Fruit fly (Drosophila melanogaster) whole organism, prepupa: ENCODE measurements around the gene Vps39.

Experiments
- Blimp-1 ChIP-seq: fragments of 200-800 bp; sonication (Bioruptor generic); optimal IDR thresholded peaks from 3 replicates; lab custom pipeline; 2017; ENCODE audit warnings: missing biosample characterization, missing genetic modification characterization, mild to moderate bottlenecking, moderate library complexity, missing genetic modification reagents
- CG15336 ChIP-seq: fragments of 200-800 bp; sonication (Bioruptor generic); IDR thresholded peaks from 2 replicates; pipeline ENCODE4 v1.3.6; 2022; ENCODE audit warnings: missing biosample characterization, missing genetic modification characterization
- CG32006 ChIP-seq: fragments of 200-800 bp; sonication (Bioruptor generic); optimal IDR thresholded peaks from 3 replicates; lab custom pipeline; 2017; ENCODE audit warnings: missing biosample characterization, mild to moderate bottlenecking, missing genetic modification characterization
- CG3919 ChIP-seq: fragments of 200-800 bp; sonication (Bioruptor generic); optimal IDR thresholded peaks from 3 replicates; lab custom pipeline; 2016; ENCODE audit warnings: missing biosample characterization, missing genetic modification characterization
- Eip75B ChIP-seq: fragments of 200-800 bp; sonication (Bioruptor generic); optimal IDR thresholded peaks from 3 replicates; lab custom pipeline; 2016; ENCODE audit warnings: missing biosample characterization, missing genetic modification characterization
- Ets21C ChIP-seq: fragments of 200-800 bp; sonication (Bioruptor generic); optimal IDR thresholded peaks from 3 replicates; lab custom pipeline; 2016; ENCODE audit warnings: missing biosample characterization, missing genetic modification characterization
- Lpt ChIP-seq: fragments of 200-800 bp; sonication (Bioruptor generic); optimal IDR thresholded peaks from 3 replicates; lab custom pipeline; 2016; ENCODE audit warnings: missing biosample characterization, missing genetic modification characterization
- Sox102F ChIP-seq: fragments of 200-800 bp; sonication (Bioruptor generic); optimal IDR thresholded peaks from 2 replicates; lab custom pipeline; 2016; ENCODE audit warnings: missing biosample characterization, mild to moderate bottlenecking, missing genetic modification characterization
- esn ChIP-seq: fragments of 200-800 bp; sonication (Bioruptor generic); optimal IDR thresholded peaks from 2 replicates; lab custom pipeline; 2016; ENCODE audit warnings: missing biosample characterization, mild to moderate bottlenecking, missing genetic modification characterization, moderate library complexity

DNA sequence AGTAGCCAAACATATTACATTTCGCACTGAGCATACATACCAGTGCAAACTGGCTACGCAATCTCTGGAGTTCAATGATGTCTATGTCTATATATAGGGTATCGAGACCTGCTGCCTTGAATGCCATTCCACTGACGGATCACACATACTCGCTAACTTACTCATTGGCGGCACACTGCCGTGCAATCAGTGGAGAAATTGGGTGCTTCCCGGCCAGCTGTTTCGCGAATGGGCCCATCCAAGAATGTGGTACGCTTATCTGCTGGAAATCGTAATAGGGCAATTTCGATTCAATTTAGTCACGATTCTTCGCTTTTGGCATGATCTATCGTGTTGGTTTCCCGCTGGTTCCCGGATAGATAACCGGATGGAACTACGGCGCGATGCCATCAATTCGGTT, 5.9 kb upstream of the Vps39 start:
- TF ChIP-seq Ets21C (GFP tag; lab: Kevin White, UChicago): no peak
- no peak for TF ChIP-seq Sox102F (GFP tag; lab: Kevin White, UChicago)
- no peak for TF ChIP-seq esn (GFP tag; lab: Kevin White, UChicago)
- TF ChIP-seq Blimp-1 (GFP tag; lab: Kevin White, UChicago): no peak
- no peak for TF ChIP-seq CG3919 (GFP tag; lab: Kevin White, UChicago)
- TF ChIP-seq CG32006: no peak
- no peak for TF ChIP-seq CG15336 (GFP tag; lab: Robert Waterston, UW)
- no peak for TF ChIP-seq Eip75B (GFP tag; lab: Kevin White, UChicago)
- TF ChIP-seq Lpt (GFP tag; lab: Kevin White, UChicago): no peak
